Worm (Caenorhabditis elegans) whole organism, L1 larva: Measurements from ENCODE around the gene fbxb-58.

Experiments used
- aly-2 ChIP-seq: fragments of 150-350 bp; optimal IDR thresholded peaks from 2 replicates; lab custom pipeline; 2014; ENCODE audit warnings: missing biosample characterization, missing genetic modification characterization
- ces-1 ChIP-seq: fragments of 150-350 bp; optimal IDR thresholded peaks from 2 replicates; lab custom pipeline; 2014; ENCODE audit warnings: missing biosample characterization, missing genetic modification reagents, missing genetic modification characterization
- egl-27 ChIP-seq, 2 experiments: fragments of 150-350 bp in 1 of 2; sonication (generic microtip); optimal IDR thresholded peaks; 3 replicates each; lab custom pipeline; 2017 to 2018; ENCODE audit warnings: missing biosample characterization in 2 of 2, missing genetic modification characterization in 2 of 2, missing genetic modification reagents in 2 of 2
- elt-2 ChIP-seq: sonication (generic microtip); optimal IDR thresholded peaks from 2 replicates; lab custom pipeline; 2016; ENCODE audit warnings: missing genetic modification characterization, mild to moderate bottlenecking, inconsistent platforms, missing compliant biosample characterization, missing genetic modification reagents
- hlh-17 ChIP-seq: fragments of 200-800 bp; sonication (Bioruptor generic); optimal IDR thresholded peaks from 2 replicates; lab custom pipeline; 2018; ENCODE audit warnings: missing genetic modification characterization, mild to moderate bottlenecking, missing compliant biosample characterization, moderate library complexity, borderline replicate concordance
- lin-39 ChIP-seq: fragments of 150-350 bp; optimal IDR thresholded peaks from 2 replicates; lab custom pipeline; 2014; ENCODE audit warnings: missing biosample characterization, missing genetic modification reagents, missing genetic modification characterization
- nhr-11 ChIP-seq: fragments of 150-350 bp; optimal IDR thresholded peaks from 2 replicates; lab custom pipeline; 2014; ENCODE audit warnings: missing biosample characterization, missing genetic modification characterization
- nhr-76 ChIP-seq: sonication (generic microtip); optimal IDR thresholded peaks from 2 replicates; lab custom pipeline; 2017; ENCODE audit warnings: missing biosample characterization, missing genetic modification characterization
- skn-1 ChIP-seq: fragments of 150-350 bp; optimal IDR thresholded peaks from 2 replicates; lab custom pipeline; 2014; ENCODE audit warnings: missing biosample characterization, missing genetic modification characterization
- sox-4 ChIP-seq: sonication (generic microtip); optimal IDR thresholded peaks from 2 replicates; lab custom pipeline; 2016; ENCODE audit warnings: missing genetic modification characterization, missing compliant biosample characterization
- swsn-7 ChIP-seq: sonication (generic microtip); optimal IDR thresholded peaks from 2 replicates; lab custom pipeline; 2016; ENCODE audit warnings: missing genetic modification characterization, missing compliant biosample characterization
- zag-1 ChIP-seq: fragments of 150-350 bp; optimal IDR thresholded peaks from 2 replicates; lab custom pipeline; 2014; ENCODE audit warnings: missing biosample characterization, missing genetic modification characterization

ce11 chrX:1630881-1631516, 3.1 kb downstream of the fbxb-58 start, which contains the start of gene ZK380.2:
- no peak for TF ChIP-seq nhr-11 (tag; lab: Kevin White, UChicago)
- TF ChIP-seq lin-39: no peak
- no peak for TF ChIP-seq egl-27 (tag; optimal IDR thresholded peaks at IDR 0.05; lab: Kevin White, UChicago)
- TF ChIP-seq zag-1 (tag; lab: Kevin White, UChicago): no peak
- no peak for TF ChIP-seq skn-1 (tag; lab: Kevin White, UChicago)
- no peak for TF ChIP-seq hlh-17 (GFP tag; lab: Kevin White, UChicago)
- no peak for TF ChIP-seq ces-1
- TF ChIP-seq swsn-7 (tag; lab: Kevin White, UChicago): no peak
- no peak for TF ChIP-seq elt-2 (tag; lab: Kevin White, UChicago)
- TF ChIP-seq aly-2 (tag; lab: Kevin White, UChicago): no peak
- no peak for TF ChIP-seq nhr-76 (tag; lab: Kevin White, UChicago)
- no peak for TF ChIP-seq sox-4 (tag; lab: Kevin White, UChicago)
